Fruit fly (Drosophila melanogaster) whole organism: ENCODE data around the gene CheA75a.

Experiments
- pan ChIP-seq: fragments of >200 bp; optimal IDR thresholded peaks from 2 replicates; lab custom pipeline; 2017
- usp ChIP-seq: fragments of >200 bp; optimal IDR thresholded peaks from 2 replicates; lab custom pipeline; 2017; ENCODE audit warnings: missing biosample characterization, missing genetic modification characterization, mixed read lengths

DNA sequence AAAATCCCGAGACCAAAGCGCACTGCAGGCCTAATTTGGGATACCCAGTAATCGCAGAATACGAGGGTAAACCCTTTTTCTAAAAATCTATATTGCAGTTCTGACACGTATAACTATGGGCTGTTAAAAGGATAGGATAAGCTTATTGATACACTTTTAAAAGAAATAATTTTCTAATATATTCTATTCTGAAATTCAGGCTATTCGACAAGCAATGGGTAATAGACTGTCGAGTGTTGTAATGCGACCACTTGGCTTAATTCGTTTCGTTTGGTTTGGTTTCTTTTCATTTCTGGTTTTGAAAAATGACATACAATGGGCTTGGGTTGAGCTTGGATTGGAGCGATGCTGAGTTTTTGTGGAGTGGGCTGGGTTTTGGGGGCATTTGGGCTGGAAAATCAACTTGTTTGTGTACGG is 39.6 kb upstream of the CheA75a start:
- TF ChIP-seq usp (GFP tag; lab: Kevin White, UChicago) (no peak), pan (lab: Kevin White, UChicago) (peak; percentile 75)
